Fruit fly (Drosophila melanogaster) whole organism, adult: ENCODE data around the gene Ugt37A2.

Source experiments
- CG14711 ChIP-seq: fragments of 200-800 bp; sonication (Bioruptor generic); optimal IDR thresholded peaks from 2 replicates; lab custom pipeline; 2018; ENCODE audit warnings: missing biosample characterization, mild to moderate bottlenecking, missing genetic modification characterization, moderate library complexity
- CG1620 ChIP-seq: fragments of 200-800 bp; sonication (Bioruptor generic); optimal IDR thresholded peaks from 2 replicates; lab custom pipeline; 2016; ENCODE audit warnings: missing biosample characterization, missing genetic modification characterization
- kay ChIP-seq: fragments of 200-800 bp; sonication (Bioruptor generic); peaks from one replicate; lab custom pipeline; 2016; ENCODE audit warnings: missing biosample characterization, missing genetic modification characterization, borderline replicate concordance

dm6 chr3R:12720344-12721200 lies 18.9 kb upstream of the Ugt37A2 start:
- peak; percentile 94 for TF ChIP-seq kay
- no peak for TF ChIP-seq CG14711 (tag; lab: Kevin White, UChicago)
- no peak for TF ChIP-seq CG1620 (GFP tag; lab: Kevin White, UChicago)
